Worm (Caenorhabditis elegans): Measurements from ENCODE around the gene fbxa-181.

Gene fbxa-181

DNA sequence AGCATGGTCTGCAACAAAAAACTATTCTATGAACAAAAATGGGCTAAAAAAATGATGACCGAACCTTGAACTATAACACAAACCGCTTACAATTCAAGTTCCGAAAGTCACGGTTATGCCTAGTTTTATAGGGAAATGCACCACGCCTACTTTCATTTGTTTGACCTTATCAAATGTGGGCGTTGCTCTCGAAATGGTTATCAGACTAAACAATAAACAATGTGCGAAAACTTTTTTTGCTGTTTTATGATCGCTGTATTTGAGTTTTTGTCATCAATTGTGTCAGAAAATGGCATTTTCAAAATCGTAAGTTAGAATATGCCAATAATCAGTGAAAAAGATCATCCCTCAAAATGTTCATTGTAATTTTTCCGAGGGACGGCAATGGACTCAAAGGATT is 10.5 kb downstream of the fbxa-181 start, which contains the start of gene F35E12.6:
Gene F35E12.6, minus strand, starts transcription at position 101 of the 400 bp plus-strand sequence.
- TF ChIP-seq elt-2 (tag; optimal IDR thresholded peaks at IDR 0.05) (peak; percentile 37), unc-130 (tag; optimal IDR thresholded peaks at IDR 0.05) (no peak)

DNA sequence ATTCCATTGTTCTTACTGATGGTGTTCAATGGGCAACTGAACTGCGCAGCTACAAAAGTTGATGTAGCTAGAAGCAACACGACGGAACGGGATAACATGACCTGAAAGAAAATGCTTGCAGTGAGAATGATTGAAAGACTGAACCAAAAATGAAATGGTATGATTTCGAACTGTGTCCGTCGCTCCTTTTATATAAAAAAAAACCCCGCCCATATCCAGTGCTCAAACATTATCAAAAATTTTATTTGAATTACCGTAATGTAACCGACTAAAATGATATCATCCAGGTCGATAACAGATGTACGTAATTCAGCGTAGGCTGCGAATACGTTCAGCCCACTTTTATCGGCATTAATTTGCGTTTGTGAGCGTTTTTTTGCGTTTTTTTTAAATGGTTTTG is 12.7 kb downstream of the fbxa-181 start, which contains the start of gene irg-5:
Gene irg-5, minus strand, starts transcription at position 101 of the 400 bp plus-strand sequence.
- TF ChIP-seq grh-1 (GFP tag; IDR thresholded peaks at IDR 0.05) (no peak), ztf-11 (tag; optimal IDR thresholded peaks at IDR 0.05) (no peak)

DNA sequence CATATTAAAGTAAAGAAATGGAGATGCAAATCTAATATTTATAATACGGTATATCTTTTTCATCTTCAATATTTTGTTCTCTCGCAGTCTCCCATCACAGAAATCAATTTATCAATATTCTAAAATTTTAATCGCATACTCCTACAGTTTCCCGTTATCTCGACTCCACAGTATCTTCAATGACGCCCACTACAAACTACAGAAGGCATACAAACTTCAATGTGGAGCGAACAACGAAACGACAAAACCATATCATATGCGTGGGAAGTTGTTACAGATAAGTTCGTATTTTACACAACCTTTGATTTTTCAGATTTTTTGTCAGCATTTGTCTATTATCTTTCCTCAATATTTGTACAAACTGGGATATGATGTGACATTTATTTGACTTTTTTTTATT is 14.2 kb downstream of the fbxa-181 start:
- no peak for TF ChIP-seq tbx-2 (tag; optimal IDR thresholded peaks at IDR 0.05)
- TF ChIP-seq rnt-1 (tag; optimal IDR thresholded peaks at IDR 0.05): no peak
- TF ChIP-seq ceh-82 (tag; optimal IDR thresholded peaks at IDR 0.05): no peak
- no peak for TF ChIP-seq ceh-90 (tag; optimal IDR thresholded peaks at IDR 0.05)
- no peak for TF ChIP-seq lir-3 (tag; optimal IDR thresholded peaks at IDR 0.05; ENCODE audit: poor library complexity)
- TF ChIP-seq jun-1 (tag; optimal IDR thresholded peaks at IDR 0.05): no peak
- TF ChIP-seq nhr-85 (tag): no peak
- TF ChIP-seq fos-1 (tag; optimal IDR thresholded peaks at IDR 0.05): no peak
- TF ChIP-seq lsy-2 (tag; optimal IDR thresholded peaks at IDR 0.05): no peak
- no peak for TF ChIP-seq sptf-1 (tag; optimal IDR thresholded peaks at IDR 0.05)
- no peak for TF ChIP-seq egl-13 (tag; optimal IDR thresholded peaks at IDR 0.05)
- TF ChIP-seq unc-30 (tag; optimal IDR thresholded peaks at IDR 0.05): no peak
- no peak for TF ChIP-seq pag-3 (tag; optimal IDR thresholded peaks at IDR 0.05; ENCODE audit: borderline replicate concordance, insufficient read depth)
- no peak for TF ChIP-seq nhr-19 (GFP tag; conservative IDR thresholded peaks at IDR 0.05)
- TF ChIP-seq grh-1 (GFP tag; IDR thresholded peaks at IDR 0.05): no peak
- TF ChIP-seq C04F5.9 (tag; optimal IDR thresholded peaks at IDR 0.05): no peak
- TF ChIP-seq efl-1 (optimal IDR thresholded peaks at IDR 0.05): no peak
- peak in 1 of 2 experiments; percentile 3 for TF ChIP-seq efl-1 (GFP tag; optimal IDR thresholded peaks at IDR 0.05 in 1 of 2)
- TF ChIP-seq sox-4 (tag; optimal IDR thresholded peaks at IDR 0.05): no peak
- TF ChIP-seq unc-62 (GFP tag; optimal IDR thresholded peaks at IDR 0.05): no peak
- TF ChIP-seq pqm-1 (tag; optimal IDR thresholded peaks at IDR 0.05): no peak
- no peak for TF ChIP-seq egl-27 (tag; optimal IDR thresholded peaks at IDR 0.05)
- TF ChIP-seq ces-1 (GFP tag; optimal IDR thresholded peaks at IDR 0.05): no peak
- TF ChIP-seq ceh-8 (GFP tag; optimal IDR thresholded peaks at IDR 0.05): no peak
- TF ChIP-seq ets-5 (GFP tag; IDR thresholded peaks at IDR 0.05): no peak
- no peak for TF ChIP-seq C34B4.2 (tag; optimal IDR thresholded peaks at IDR 0.05)
- peak; percentile 21 for TF ChIP-seq nhr-20 (tag; optimal IDR thresholded peaks at IDR 0.05)
- peak; percentile 67 for TF ChIP-seq elt-2 (tag; optimal IDR thresholded peaks at IDR 0.05)
- TF ChIP-seq nhr-28 (tag; optimal IDR thresholded peaks at IDR 0.05): no peak
- TF ChIP-seq ztf-4 (tag; optimal IDR thresholded peaks at IDR 0.05): no peak
- TF ChIP-seq fkh-4 (tag; optimal IDR thresholded peaks at IDR 0.05; ENCODE audit: borderline replicate concordance): no peak
- TF ChIP-seq pax-3 (tag; optimal IDR thresholded peaks at IDR 0.05): peak; percentile 3
- TF ChIP-seq C16A3.4 (tag; optimal IDR thresholded peaks at IDR 0.05): no peak
- TF ChIP-seq swsn-7 (tag; optimal IDR thresholded peaks at IDR 0.05): no peak
- no peak for TF ChIP-seq fkh-10 (GFP tag; optimal IDR thresholded peaks at IDR 0.05)

DNA sequence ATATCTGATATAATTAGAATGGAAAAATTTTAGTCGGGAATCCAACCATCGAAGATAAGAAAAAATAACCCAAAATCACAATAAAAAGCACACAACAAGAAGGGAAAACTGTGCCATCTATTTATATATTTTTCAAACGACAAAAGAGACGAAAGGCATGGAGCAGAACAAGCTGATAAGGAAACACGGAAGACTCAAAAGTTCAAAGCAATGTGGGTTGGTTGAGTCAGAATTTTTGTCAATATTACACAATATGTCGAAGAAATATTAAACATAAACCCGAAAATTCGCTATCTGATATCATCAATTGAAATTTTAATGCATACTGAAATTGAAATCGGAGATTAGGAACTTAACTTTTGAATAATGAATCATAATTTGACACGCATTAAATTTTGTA is 19.2 kb downstream of the fbxa-181 start, which contains the start of gene F35E12.9:
Gene F35E12.9, minus strand, starts transcription at position 227 of the 400 bp plus-strand sequence.
- TF ChIP-seq F16B12.6 (tag; optimal IDR thresholded peaks at IDR 0.05): no peak
- no peak for TF ChIP-seq sup-37 (GFP tag; optimal IDR thresholded peaks at IDR 0.05)
- TF ChIP-seq nhr-28 (tag; optimal IDR thresholded peaks at IDR 0.05): no peak
- TF ChIP-seq hlh-17 (GFP tag; optimal IDR thresholded peaks at IDR 0.05; ENCODE audit: borderline replicate concordance): no peak
- no peak for TF ChIP-seq fos-1 (tag; optimal IDR thresholded peaks at IDR 0.05)
- TF ChIP-seq ama-1 (optimal IDR thresholded peaks at IDR 0.05): no peak
- TF ChIP-seq elt-2 (tag; optimal IDR thresholded peaks at IDR 0.05): peak; percentile 78
- TF ChIP-seq lin-15B (tag; optimal IDR thresholded peaks at IDR 0.05): no peak
- TF ChIP-seq tbx-2 (tag; optimal IDR thresholded peaks at IDR 0.05): no peak
- TF ChIP-seq sptf-1 (tag; optimal IDR thresholded peaks at IDR 0.05): no peak
- TF ChIP-seq pax-3 (tag; optimal IDR thresholded peaks at IDR 0.05): peak; percentile 55
- TF ChIP-seq fkh-10 (GFP tag; optimal IDR thresholded peaks at IDR 0.05): no peak
- TF ChIP-seq nhr-71 (tag; optimal IDR thresholded peaks at IDR 0.05): no peak
- TF ChIP-seq C04F5.9 (tag; optimal IDR thresholded peaks at IDR 0.05): no peak

All from whole organism, L1 larva.